Worm (Caenorhabditis elegans): Measurements from ENCODE around the gene Y54G11A.9.

Y54G11A.9 gene

DNA sequence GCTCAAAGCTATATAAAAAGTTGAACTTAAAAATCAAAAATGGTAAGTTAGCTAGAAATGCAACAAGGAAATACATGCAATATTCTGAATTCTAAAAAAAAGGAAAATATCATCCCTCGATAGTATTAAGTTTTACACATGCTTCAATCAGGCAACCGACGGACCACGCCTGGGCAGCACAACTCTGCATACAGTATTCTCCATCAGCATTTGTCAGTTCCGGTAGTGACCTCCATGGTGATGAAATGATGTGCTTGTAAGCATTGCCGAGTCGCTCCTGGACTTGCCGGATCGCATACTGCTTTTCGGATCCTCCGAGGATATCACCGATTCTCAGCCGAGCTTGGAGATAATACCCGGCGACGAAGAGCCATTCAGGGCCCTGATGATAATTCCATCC is 4.5 kb upstream of the Y54G11A.9 start (continued):
- TF ChIP-seq let-526 (GFP tag; IDR thresholded peaks at IDR 0.05) (no peak), snpc-1.3 (tag; optimal IDR thresholded peaks at IDR 0.05; ENCODE audit: insufficient read depth) (no peak), him-1 (tag; optimal IDR thresholded peaks at IDR 0.05) (no peak), madf-10 (tag; optimal IDR thresholded peaks at IDR 0.05) (no peak), Y95B8A.8 (GFP tag; IDR thresholded peaks at IDR 0.05) (no peak; the same call in 1 of the 2 replicates), ceh-27 (GFP tag; optimal IDR thresholded peaks at IDR 0.05) (no peak), F39B2.1 (GFP tag; IDR thresholded peaks at IDR 0.05) (no peak), nhr-179 (tag; optimal IDR thresholded peaks at IDR 0.05) (no peak), chd-7 (tag; optimal IDR thresholded peaks at IDR 0.05) (peak; percentile 63), hmg-20 (GFP tag; IDR thresholded peaks at IDR 0.05) (no peak), F10E7.11 (tag; optimal IDR thresholded peaks at IDR 0.05) (no peak), madf-6 (GFP tag; IDR thresholded peaks at IDR 0.05) (peak; percentile 75), F55B11.4 (tag; optimal IDR thresholded peaks at IDR 0.05; ENCODE audit: borderline replicate concordance, insufficient read depth) (no peak), atf-7 (tag; optimal IDR thresholded peaks at IDR 0.05) (peak; percentile 68), nfya-1 (tag; optimal IDR thresholded peaks at IDR 0.05; ENCODE audit: borderline replicate concordance, insufficient read depth) (no peak), ztf-18 (tag; optimal IDR thresholded peaks at IDR 0.05) (no peak), T07F8.4 (tag; optimal IDR thresholded peaks at IDR 0.05) (no peak), Y53G8AR.9 (GFP tag; conservative IDR thresholded peaks at IDR 0.05) (0 out of 2 replicates have a peak, but pooled peaks have one; percentile 51), tbp1 (GFP tag; optimal IDR thresholded peaks at IDR 0.05) (peak; percentile 48), ekl-4 (GFP tag; IDR thresholded peaks at IDR 0.05) (no peak), mel-28 (tag; optimal IDR thresholded peaks at IDR 0.05; ENCODE audit: borderline replicate concordance) (no peak), aptf-2 (GFP tag; conservative IDR thresholded peaks at IDR 0.05) (no peak), F52B5.7 (tag; optimal IDR thresholded peaks at IDR 0.05) (peak; percentile 39), attf-5 (GFP tag; optimal IDR thresholded peaks at IDR 0.05) (no peak), egrh-3 (GFP tag; IDR thresholded peaks at IDR 0.05) (no peak), hlh-12 (tag; optimal IDR thresholded peaks at IDR 0.05) (no peak), bed-2 (GFP tag; IDR thresholded peaks at IDR 0.05) (no peak), ztf-22 (GFP tag; optimal IDR thresholded peaks at IDR 0.05) (no peak), hmg-1.2 (GFP tag; IDR thresholded peaks at IDR 0.05) (peak; percentile 25; the same call in 1 of the 2 replicates), rec-8 (tag; optimal IDR thresholded peaks at IDR 0.05) (no peak), cebp-1 (GFP tag; IDR thresholded peaks at IDR 0.05) (no peak), cebp-1 (tag; optimal IDR thresholded peaks at IDR 0.05) (peak; percentile 71), nfya-2 (GFP tag; IDR thresholded peaks at IDR 0.05) (0 out of 2 replicates have a peak, but pooled peaks have one; percentile 66), Y67H2A.10 (GFP tag; conservative IDR thresholded peaks at IDR 0.05) (0 out of 2 replicates have a peak, but pooled peaks have one; percentile 49), egl-18 (GFP tag; IDR thresholded peaks at IDR 0.05) (no peak), Y56A3A.18 (GFP tag; IDR thresholded peaks at IDR 0.05) (no peak), F23B12.7 (tag; optimal IDR thresholded peaks at IDR 0.05; ENCODE audit: insufficient read depth) (no peak), hlh-26 (GFP tag; conservative IDR thresholded peaks at IDR 0.05) (no peak), nhr-80 (tag; optimal IDR thresholded peaks at IDR 0.05) (no peak), ztf-28 (GFP tag; IDR thresholded peaks at IDR 0.05) (no peak), Y79H2A.3 (GFP tag; conservative IDR thresholded peaks at IDR 0.05) (0 out of 2 replicates have a peak, but pooled peaks have one; percentile 32), xnd-1 (tag; optimal IDR thresholded peaks at IDR 0.05) (peak; percentile 40), sptf-2 (GFP tag; optimal IDR thresholded peaks at IDR 0.05) (no peak), bed-1 (GFP tag; IDR thresholded peaks at IDR 0.05) (no peak), ztf-26 (tag; optimal IDR thresholded peaks at IDR 0.05) (no peak), mxl-1 (tag; optimal IDR thresholded peaks at IDR 0.05) (no peak), rcor-1 (GFP tag; IDR thresholded peaks at IDR 0.05) (peak; percentile 55), snpc-1.1 (tag; optimal IDR thresholded peaks at IDR 0.05; ENCODE audit: insufficient read depth) (no peak)
